Worm (Caenorhabditis elegans): ENCODE results near the gene crb-1.

DNA sequence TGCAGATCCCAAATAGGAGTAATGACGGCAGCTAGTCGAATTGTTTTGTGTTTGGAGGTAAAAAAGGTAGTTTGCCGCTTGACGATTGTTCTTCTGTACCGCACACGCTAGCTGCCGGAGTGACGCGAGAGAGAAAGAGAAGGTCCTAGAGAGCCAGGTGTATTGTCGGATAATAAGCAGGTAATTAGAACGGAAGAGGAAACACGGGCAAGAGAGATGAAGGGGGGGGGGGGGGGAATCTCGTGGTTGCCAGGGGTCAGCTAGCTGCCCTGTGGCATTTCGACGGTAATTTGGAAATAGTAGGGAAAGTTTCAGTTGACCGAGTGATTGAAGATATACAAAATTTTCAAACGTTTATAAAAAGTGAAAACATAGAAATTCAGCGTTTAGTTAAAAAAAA lies at the start of gene crb-1:
- no peak for TF ChIP-seq elt-2 (tag; optimal IDR thresholded peaks at IDR 0.05)
- TF ChIP-seq egl-27 (tag; optimal IDR thresholded peaks at IDR 0.05), result no peak

All from whole organism, L3 larva.